Fruit fly (Drosophila melanogaster) whole organism, embryonic: ENCODE data around the gene Indy.

Experiments
- ATbp ChIP-seq: fragments of 200-800 bp; sonication (Bioruptor generic); optimal IDR thresholded peaks from 2 replicates; lab custom pipeline; 2017; ENCODE audit warnings: missing biosample characterization, mild to moderate bottlenecking, missing genetic modification characterization, missing genetic modification reagents
- CG2202 ChIP-seq: fragments of 200-800 bp; sonication (Bioruptor generic); optimal IDR thresholded peaks from 2 replicates; lab custom pipeline; 2018; ENCODE audit warnings: missing biosample characterization, mild to moderate bottlenecking, missing genetic modification characterization
- CG30020 ChIP-seq: fragments of 200-800 bp; optimal IDR thresholded peaks from 2 replicates; lab custom pipeline; 2019; ENCODE audit warnings: missing biosample characterization, mild to moderate bottlenecking, missing genetic modification characterization, moderate library complexity
- CG4854 ChIP-seq: fragments of 200-800 bp; sonication (Bioruptor generic); optimal IDR thresholded peaks from 2 replicates; lab custom pipeline; 2016; ENCODE audit warnings: missing biosample characterization, missing genetic modification characterization, inconsistent platforms
- Dip3 ChIP-seq: fragments of 200-800 bp; sonication (Bioruptor generic); optimal IDR thresholded peaks from 3 replicates; lab custom pipeline; 2016; ENCODE audit warnings: missing biosample characterization, missing genetic modification characterization
- Dll ChIP-seq: fragments of 200-800 bp; sonication (Bioruptor generic); IDR thresholded peaks from 4 replicates; pipeline ENCODE4 v1.3.6; 2022; ENCODE audit warnings: missing biosample characterization, missing genetic modification characterization; ENCODE audit not compliant: partially characterized antibody
- E2f1 ChIP-seq: fragments of 200-800 bp; sonication (Bioruptor generic); IDR thresholded peaks from 2 replicates; pipeline ENCODE4 v1.3.6; 2022; ENCODE audit warnings: missing biosample characterization, missing genetic modification characterization
- HLH3B ChIP-seq: fragments of 200-800 bp; sonication (Bioruptor generic); IDR thresholded peaks from 2 replicates; pipeline ENCODE4 v1.3.6; 2022; ENCODE audit warnings: missing biosample characterization, missing genetic modification characterization
- Mad ChIP-seq: fragments of 200-800 bp; sonication (Bioruptor generic); optimal IDR thresholded peaks from 2 replicates; lab custom pipeline; 2016; ENCODE audit warnings: missing biosample characterization, missing genetic modification characterization
- ken ChIP-seq: fragments of 200-800 bp; sonication (Bioruptor generic); IDR thresholded peaks from 3 replicates; pipeline ENCODE4 v1.3.6; 2022; ENCODE audit warnings: missing biosample characterization, missing genetic modification characterization
- p53 ChIP-seq: fragments of 200-800 bp; sonication (Bioruptor generic); optimal IDR thresholded peaks from 2 replicates; lab custom pipeline; 2016; ENCODE audit warnings: missing biosample characterization, missing genetic modification characterization
- slou ChIP-seq: fragments of 200-800 bp; sonication (Bioruptor generic); optimal IDR thresholded peaks from 3 replicates; lab custom pipeline; 2016; ENCODE audit warnings: missing biosample characterization, missing genetic modification characterization
- usp ChIP-seq: fragments of >200 bp; optimal IDR thresholded peaks from 2 replicates; lab custom pipeline; 2017; ENCODE audit warnings: missing biosample characterization, missing genetic modification characterization

dm6 chr3L:18854412-18854811, 8.3 kb upstream of the Indy start:
- no peak for TF ChIP-seq slou (GFP tag; lab: Kevin White, UChicago)
- TF ChIP-seq p53 (GFP tag; lab: Kevin White, UChicago) = no peak
- no peak for TF ChIP-seq HLH3B (GFP tag; lab: Robert Waterston, UW)
- TF ChIP-seq E2f1 = no peak
- TF ChIP-seq usp (GFP tag; lab: Kevin White, UChicago) = no peak
- TF ChIP-seq ken = no peak
- TF ChIP-seq CG2202 (tag; lab: Kevin White, UChicago) = no peak
- TF ChIP-seq Mad = no peak
- no peak for TF ChIP-seq CG30020
- TF ChIP-seq Dip3 (GFP tag; lab: Kevin White, UChicago) = no peak
- TF ChIP-seq CG4854 (GFP tag; lab: Kevin White, UChicago) = no peak
- no peak for TF ChIP-seq Dll
- TF ChIP-seq ATbp (GFP tag; lab: Kevin White, UChicago) = no peak
